Fruit fly (Drosophila melanogaster): ENCODE data around the gene Rcd4.

The Rcd4 gene

DNA sequence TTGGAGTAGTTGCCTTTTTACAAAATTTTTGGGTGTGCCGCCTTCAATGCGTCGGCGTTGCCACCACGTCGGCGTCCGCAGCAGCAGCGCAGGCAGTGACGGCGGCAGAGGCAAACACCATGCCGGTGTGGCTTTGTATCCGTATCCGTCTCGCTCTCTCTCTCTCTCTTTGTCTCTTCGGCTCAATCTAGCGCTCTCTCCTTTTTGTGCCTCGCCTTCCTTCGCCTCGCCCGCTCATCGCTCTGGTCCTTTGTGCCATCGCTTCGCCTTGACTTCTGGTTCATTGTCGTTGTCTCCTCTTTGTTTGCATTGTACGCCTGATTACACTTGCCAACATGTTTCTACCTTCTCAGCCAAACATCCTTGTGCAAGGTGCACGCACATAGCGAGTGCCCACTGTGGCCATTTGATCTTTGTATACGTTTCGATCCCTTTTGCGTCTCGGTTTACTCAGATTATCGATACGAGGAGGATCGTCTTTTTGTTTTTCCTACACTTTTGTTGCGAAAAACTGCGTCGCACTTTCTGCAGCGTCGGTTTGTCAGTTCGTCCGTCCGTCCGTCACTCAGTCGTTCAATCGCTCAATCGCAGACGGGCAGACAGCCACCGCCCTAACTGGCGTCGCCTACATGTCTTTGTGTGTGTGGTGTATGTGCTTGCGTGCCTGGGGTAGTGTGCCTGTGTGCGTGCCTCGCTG is 33.8 kb downstream of the Rcd4 start:
- TF ChIP-seq CG11762 (GFP tag; optimal IDR thresholded peaks at IDR 0.05; ENCODE audit: insufficient read depth), result no peak
- peak; percentile 55; the same call in 2 of the 3 replicates for TF ChIP-seq CG8119 (GFP tag; IDR thresholded peaks at IDR 0.05)
- TF ChIP-seq dsx (GFP tag; optimal IDR thresholded peaks at IDR 0.05; ENCODE audit: poor library complexity, severe bottlenecking), result peak; percentile 84
- peak; percentile 60 for TF ChIP-seq eg (GFP tag; IDR thresholded peaks at IDR 0.05)
- peak; percentile 99 for TF ChIP-seq svp (GFP tag)
- TF ChIP-seq Blimp-1 (GFP tag; optimal IDR thresholded peaks at IDR 0.05), result peak; percentile 29
- TF ChIP-seq net (GFP tag; optimal IDR thresholded peaks at IDR 0.05), result peak; percentile 59
- TF ChIP-seq Eip75B (GFP tag; optimal IDR thresholded peaks at IDR 0.05), result peak; percentile 89
- TF ChIP-seq fd59A (GFP tag; optimal IDR thresholded peaks at IDR 0.05), result peak; percentile 65
- peak; percentile 67 for TF ChIP-seq Lpt (GFP tag; optimal IDR thresholded peaks at IDR 0.05)
- TF ChIP-seq CG8632 (GFP tag; optimal IDR thresholded peaks at IDR 0.05), result peak; percentile 59
- peak; percentile 51; the same call in 1 of the 2 replicates for TF ChIP-seq CG11294 (GFP tag; IDR thresholded peaks at IDR 0.05)
- TF ChIP-seq fd85E (GFP tag; optimal IDR thresholded peaks at IDR 0.05), result peak; percentile 62
- TF ChIP-seq Eip93F (GFP tag; optimal IDR thresholded peaks at IDR 0.05), result no peak
- TF ChIP-seq salr (GFP tag; optimal IDR thresholded peaks at IDR 0.05), result peak; percentile 32 to 63
- peak; percentile 58 for TF ChIP-seq OdsH (GFP tag; optimal IDR thresholded peaks at IDR 0.05)
- TF ChIP-seq Hr4 (GFP tag; optimal IDR thresholded peaks at IDR 0.05), result peak; percentile 56
- peak; percentile 60 for TF ChIP-seq Ets21C (GFP tag; optimal IDR thresholded peaks at IDR 0.05)
- peak; percentile 63 for TF ChIP-seq CG3032 (tag; optimal IDR thresholded peaks at IDR 0.05)
- peak; percentile 73 for TF ChIP-seq CG10631 (GFP tag; optimal IDR thresholded peaks at IDR 0.05)
- peak; percentile 78 for TF ChIP-seq Hr39 (GFP tag; optimal IDR thresholded peaks at IDR 0.05)
- TF ChIP-seq CG7368 (GFP tag; optimal IDR thresholded peaks at IDR 0.05), result peak; percentile 60
- peak; percentile 78 for TF ChIP-seq topi (GFP tag; optimal IDR thresholded peaks at IDR 0.05)
- peak; percentile 16 for TF ChIP-seq fkh (GFP tag; optimal IDR thresholded peaks at IDR 0.05)
- peak; percentile 80 for TF ChIP-seq Met (GFP tag; optimal IDR thresholded peaks at IDR 0.05)
- no peak for TF ChIP-seq Hr38 (GFP tag; optimal IDR thresholded peaks at IDR 0.05)
- peak; percentile 94 for TF ChIP-seq Eip78C (GFP tag)
- TF ChIP-seq CG4318 (GFP tag; optimal IDR thresholded peaks at IDR 0.05), result no peak
- TF ChIP-seq CG9139 (GFP tag; optimal IDR thresholded peaks at IDR 0.05), result peak; percentile 47
- peak; percentile 14 for TF ChIP-seq dac (GFP tag; optimal IDR thresholded peaks at IDR 0.05)
- peak; percentile 75 for TF ChIP-seq spab (GFP tag; optimal IDR thresholded peaks at IDR 0.05)
- peak; percentile 22 for TF ChIP-seq CG8319 (GFP tag; optimal IDR thresholded peaks at IDR 0.05)
- TF ChIP-seq esn (GFP tag; optimal IDR thresholded peaks at IDR 0.05), result peak; percentile 85
- peak; percentile 72 for TF ChIP-seq cyc (GFP tag; optimal IDR thresholded peaks at IDR 0.05)
- peak; percentile 72 for TF ChIP-seq achi (GFP tag; optimal IDR thresholded peaks at IDR 0.05)
- TF ChIP-seq Sox14 (GFP tag; optimal IDR thresholded peaks at IDR 0.05), result peak; percentile 98
- TF ChIP-seq CG15336 (GFP tag; IDR thresholded peaks at IDR 0.05), result peak; percentile 60
- peak; percentile 61 for TF ChIP-seq CG16779 (tag; optimal IDR thresholded peaks at IDR 0.05)
- TF ChIP-seq Ets96B (tag; optimal IDR thresholded peaks at IDR 0.05), result peak; percentile 76
- TF ChIP-seq CG34406 (GFP tag; optimal IDR thresholded peaks at IDR 0.05), result peak; percentile 56
- peak; percentile 75 for TF ChIP-seq pdm3 (GFP tag; optimal IDR thresholded peaks at IDR 0.05)
- peak; percentile 71 for TF ChIP-seq CG1621 (tag; optimal IDR thresholded peaks at IDR 0.05)
- peak; percentile 79 for TF ChIP-seq lz (GFP tag; optimal IDR thresholded peaks at IDR 0.05)
- TF ChIP-seq acj6 (GFP tag; optimal IDR thresholded peaks at IDR 0.05), result peak; percentile 65
- peak; percentile 65 for TF ChIP-seq CG32006 (GFP tag; optimal IDR thresholded peaks at IDR 0.05)
- peak; percentile 81 for TF ChIP-seq CG3919 (GFP tag; optimal IDR thresholded peaks at IDR 0.05)
- TF ChIP-seq CG6854 (GFP tag; optimal IDR thresholded peaks at IDR 0.05), result peak; percentile 6
- TF ChIP-seq CG31627 (GFP tag; optimal IDR thresholded peaks at IDR 0.05), result peak; percentile 73
- peak; percentile 55 for TF ChIP-seq vri (GFP tag; optimal IDR thresholded peaks at IDR 0.05)
- TF ChIP-seq CG6808 (GFP tag; optimal IDR thresholded peaks at IDR 0.05), result peak; percentile 73
- peak; percentile 82 for TF ChIP-seq CG6163 (GFP tag; IDR thresholded peaks at IDR 0.05)
